Worm (Caenorhabditis elegans): ENCODE measurements around the gene ZK218.3.

Gene ZK218.3

DNA sequence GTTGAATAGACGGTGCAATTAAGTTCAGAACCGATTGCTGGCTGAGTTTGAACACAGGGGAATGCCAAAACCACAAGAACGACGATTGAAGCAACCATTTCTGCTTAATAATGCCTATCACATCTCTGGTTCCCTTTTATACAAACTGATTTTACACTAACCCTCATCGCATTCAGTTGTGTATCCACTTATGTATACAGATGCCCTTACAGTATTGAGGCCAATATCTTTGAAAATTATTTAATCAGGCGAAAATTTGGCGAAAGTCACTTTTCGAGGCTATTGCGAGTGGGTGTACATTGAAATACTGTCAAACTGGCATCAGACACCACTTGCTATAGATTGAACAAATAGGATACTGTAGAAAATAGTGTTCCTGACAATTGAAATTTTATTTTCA lies at the start of gene ZK218.3, which contains the start of gene ZK218.4:
TSS of gene ZK218.3 (minus strand) at position 101 of the 400 bp plus-strand sequence.
TSS of gene ZK218.4 (plus strand) at position 186 of the 400 bp plus-strand sequence.
- TF ChIP-seq mab-5 (tag; optimal IDR thresholded peaks at IDR 0.05) = no peak
- no peak for TF ChIP-seq elt-1 (tag; optimal IDR thresholded peaks at IDR 0.05)
- no peak for TF ChIP-seq ztf-11 (tag; optimal IDR thresholded peaks at IDR 0.05)
- no peak for TF ChIP-seq zag-1 (tag; optimal IDR thresholded peaks at IDR 0.05)
- no peak for TF ChIP-seq blmp-1 (tag; optimal IDR thresholded peaks at IDR 0.05; ENCODE audit: insufficient read depth)
- no peak for TF ChIP-seq Y55F3AM.14 (GFP tag; optimal IDR thresholded peaks at IDR 0.05)
- no peak for TF ChIP-seq nhr-129 (tag; optimal IDR thresholded peaks at IDR 0.05)
- TF ChIP-seq C34F6.9 (tag; optimal IDR thresholded peaks at IDR 0.05) = no peak
- no peak for TF ChIP-seq nhr-23 (tag; optimal IDR thresholded peaks at IDR 0.05)
- no peak for TF ChIP-seq ceh-82 (tag; optimal IDR thresholded peaks at IDR 0.05)
- TF ChIP-seq egl-27 (tag; optimal IDR thresholded peaks at IDR 0.05) = no peak

- no peak for TF ChIP-seq unc-55 (GFP tag; optimal IDR thresholded peaks at IDR 0.05)
- no peak for TF ChIP-seq nhr-21 (tag; optimal IDR thresholded peaks at IDR 0.05)
- no peak for TF ChIP-seq ceh-16 (tag; optimal IDR thresholded peaks at IDR 0.05)
- TF ChIP-seq mab-5 (tag; optimal IDR thresholded peaks at IDR 0.05) = no peak
- no peak for TF ChIP-seq nhr-23 (tag; optimal IDR thresholded peaks at IDR 0.05)
Measured at ce11 chrV:17108310-17108709, 9.7 kb upstream of the ZK218.3 start, which contains the start of gene ZK218.11. TSS of gene ZK218.11 (minus strand) at chrV:17108410.

DNA sequence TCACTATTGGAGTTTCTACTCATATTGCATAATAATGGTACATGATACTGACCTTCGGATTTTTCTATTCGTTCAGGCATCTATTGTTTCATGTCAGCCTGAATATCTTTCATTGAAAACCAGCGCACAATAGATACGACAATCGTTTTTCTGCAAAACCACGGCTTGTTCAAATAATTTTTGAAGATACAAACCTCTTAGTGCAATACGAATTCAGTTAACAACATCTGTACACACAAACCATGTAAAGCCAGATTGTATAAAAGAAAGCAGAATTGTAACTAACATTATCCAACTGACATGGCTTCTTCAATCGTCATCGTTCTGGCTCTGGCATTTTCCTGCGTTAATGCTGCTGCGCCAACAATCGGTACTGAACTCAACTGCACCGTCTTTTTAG lies 6.9 kb upstream of the ZK218.3 start, which contains the start of gene ZK218.7:
TSS of gene ZK218.7 (plus strand) at position 301 of the 400 bp plus-strand sequence.
- TF ChIP-seq nhr-129 (tag; optimal IDR thresholded peaks at IDR 0.05) = no peak
- no peak for TF ChIP-seq ztf-4 (tag; optimal IDR thresholded peaks at IDR 0.05)
- TF ChIP-seq mdl-1 (tag; optimal IDR thresholded peaks at IDR 0.05) = no peak
- no peak for TF ChIP-seq nhr-23 (tag; optimal IDR thresholded peaks at IDR 0.05)
- no peak for TF ChIP-seq F13H6.1 (tag; optimal IDR thresholded peaks at IDR 0.05)
- TF ChIP-seq Y55F3AM.14 (GFP tag; optimal IDR thresholded peaks at IDR 0.05) = no peak

ce11 chrV:17104527-17104926 lies 6.0 kb upstream of the ZK218.3 start, which contains the start of gene nhr-248:
TSS of gene nhr-248 (minus strand) at chrV:17104627.
- no peak for TF ChIP-seq nhr-10 (tag; optimal IDR thresholded peaks at IDR 0.05)
- no peak for TF ChIP-seq nhr-23 (tag; optimal IDR thresholded peaks at IDR 0.05)
- TF ChIP-seq nhr-77 (tag; optimal IDR thresholded peaks at IDR 0.05) = no peak
- no peak for TF ChIP-seq zag-1 (tag; optimal IDR thresholded peaks at IDR 0.05)
- no peak for TF ChIP-seq ztf-1 (GFP tag; conservative IDR thresholded peaks at IDR 0.05)
- TF ChIP-seq Y55F3AM.14 (GFP tag; optimal IDR thresholded peaks at IDR 0.05) = no peak
- TF ChIP-seq sem-4 (tag; optimal IDR thresholded peaks at IDR 0.05) = no peak
- no peak for TF ChIP-seq nhr-6 (tag; optimal IDR thresholded peaks at IDR 0.05)
- no peak for TF ChIP-seq egl-27 (tag; optimal IDR thresholded peaks at IDR 0.05)
- TF ChIP-seq F13H6.1 (tag; optimal IDR thresholded peaks at IDR 0.05) = no peak
- no peak for TF ChIP-seq mbf-1 (tag; optimal IDR thresholded peaks at IDR 0.05)
- no peak for TF ChIP-seq ztf-4 (tag; optimal IDR thresholded peaks at IDR 0.05)
- no peak for TF ChIP-seq snpc-4 (tag; optimal IDR thresholded peaks at IDR 0.05)
- no peak for TF ChIP-seq lin-39 (tag; optimal IDR thresholded peaks at IDR 0.05)
- TF ChIP-seq unc-39 (tag; optimal IDR thresholded peaks at IDR 0.05) = no peak
- TF ChIP-seq ztf-11 (tag; optimal IDR thresholded peaks at IDR 0.05) = no peak
- TF ChIP-seq lin-11 (tag; optimal IDR thresholded peaks at IDR 0.05) = no peak
- TF ChIP-seq aly-2 (tag; optimal IDR thresholded peaks at IDR 0.05) = no peak

DNA sequence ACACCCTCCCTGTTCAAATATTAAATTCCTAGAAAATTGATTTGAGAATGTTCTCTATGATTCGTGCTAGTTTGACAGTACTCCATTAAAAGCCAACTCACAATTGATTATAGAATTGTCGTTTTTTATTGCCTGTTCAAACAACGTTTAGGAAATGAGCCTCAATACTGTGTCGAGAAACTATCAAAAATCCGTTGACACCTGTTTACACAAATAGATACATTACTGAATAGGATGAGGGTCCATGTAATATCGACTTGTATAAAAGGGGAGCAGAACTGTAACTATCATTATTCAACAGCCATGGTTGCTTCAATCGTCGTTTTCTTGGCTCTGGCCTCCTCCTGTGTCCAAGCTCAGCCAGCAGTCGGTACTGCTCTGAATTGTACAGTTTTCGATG lies 2.3 kb upstream of the ZK218.3 start, which contains the start of gene ZK218.5:
TSS of gene ZK218.5 (plus strand) at position 301 of the 400 bp plus-strand sequence.
- TF ChIP-seq nhr-77 (tag; optimal IDR thresholded peaks at IDR 0.05) (no peak), lsy-2 (tag; optimal IDR thresholded peaks at IDR 0.05) (no peak), aly-2 (tag; optimal IDR thresholded peaks at IDR 0.05) (no peak), nhr-11 (tag; optimal IDR thresholded peaks at IDR 0.05) (no peak), mab-5 (tag; optimal IDR thresholded peaks at IDR 0.05) (no peak), dmd-4 (tag; optimal IDR thresholded peaks at IDR 0.05) (no peak), gmeb-1 (tag; optimal IDR thresholded peaks at IDR 0.05) (no peak)

DNA sequence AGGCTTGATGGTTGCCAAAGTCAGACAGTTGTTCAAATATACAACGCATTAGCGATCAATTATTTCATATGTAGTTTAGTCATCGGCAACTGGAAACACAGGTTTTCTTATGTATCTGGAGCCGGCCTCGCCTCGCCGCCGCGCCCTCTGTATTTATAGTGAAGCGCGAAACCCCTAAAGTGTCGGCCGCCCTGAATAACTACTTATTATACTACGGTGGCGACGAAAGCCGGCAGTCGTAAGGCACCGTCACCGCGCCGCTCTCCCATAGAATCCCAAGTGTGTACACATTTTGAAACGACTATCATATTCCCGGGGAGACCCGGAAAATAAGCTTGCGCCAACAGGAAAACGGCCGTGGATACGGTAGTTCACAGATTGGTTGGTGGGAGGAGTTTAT lies 4.0 kb downstream of the ZK218.3 start:
- TF ChIP-seq ztf-4 (tag; optimal IDR thresholded peaks at IDR 0.05) = no peak
- TF ChIP-seq Y55F3AM.14 (GFP tag; optimal IDR thresholded peaks at IDR 0.05) = no peak
- no peak for TF ChIP-seq aly-2 (tag; optimal IDR thresholded peaks at IDR 0.05)
- TF ChIP-seq nhr-21 (tag; optimal IDR thresholded peaks at IDR 0.05) = no peak
- no peak for TF ChIP-seq egl-27 (tag; optimal IDR thresholded peaks at IDR 0.05)
- no peak for TF ChIP-seq ceh-16 (tag; optimal IDR thresholded peaks at IDR 0.05)
- TF ChIP-seq sem-4 (tag; optimal IDR thresholded peaks at IDR 0.05) = no peak
- TF ChIP-seq lin-11 (tag; optimal IDR thresholded peaks at IDR 0.05) = no peak
- TF ChIP-seq ZK546.5 (tag; optimal IDR thresholded peaks at IDR 0.05) = no peak
- TF ChIP-seq ztf-11 (tag; optimal IDR thresholded peaks at IDR 0.05) = no peak
- no peak for TF ChIP-seq zag-1 (tag; optimal IDR thresholded peaks at IDR 0.05)
- TF ChIP-seq fos-1 (tag; optimal IDR thresholded peaks at IDR 0.05) = no peak
- TF ChIP-seq mbf-1 (tag; optimal IDR thresholded peaks at IDR 0.05) = no peak
- TF ChIP-seq nhr-12 (tag; optimal IDR thresholded peaks at IDR 0.05) = no peak
- no peak for TF ChIP-seq nhr-11 (tag; optimal IDR thresholded peaks at IDR 0.05)
- TF ChIP-seq blmp-1 (tag; optimal IDR thresholded peaks at IDR 0.05; ENCODE audit: insufficient read depth) = no peak
- no peak for TF ChIP-seq nhr-6 (tag; optimal IDR thresholded peaks at IDR 0.05)

All from whole organism, L2 larva.